Fruit fly (Drosophila melanogaster): ENCODE measurements around the gene Sems.
A peak's percentile ranks its signal among the peaks of the same experiment; 100 is the strongest.

DNA sequence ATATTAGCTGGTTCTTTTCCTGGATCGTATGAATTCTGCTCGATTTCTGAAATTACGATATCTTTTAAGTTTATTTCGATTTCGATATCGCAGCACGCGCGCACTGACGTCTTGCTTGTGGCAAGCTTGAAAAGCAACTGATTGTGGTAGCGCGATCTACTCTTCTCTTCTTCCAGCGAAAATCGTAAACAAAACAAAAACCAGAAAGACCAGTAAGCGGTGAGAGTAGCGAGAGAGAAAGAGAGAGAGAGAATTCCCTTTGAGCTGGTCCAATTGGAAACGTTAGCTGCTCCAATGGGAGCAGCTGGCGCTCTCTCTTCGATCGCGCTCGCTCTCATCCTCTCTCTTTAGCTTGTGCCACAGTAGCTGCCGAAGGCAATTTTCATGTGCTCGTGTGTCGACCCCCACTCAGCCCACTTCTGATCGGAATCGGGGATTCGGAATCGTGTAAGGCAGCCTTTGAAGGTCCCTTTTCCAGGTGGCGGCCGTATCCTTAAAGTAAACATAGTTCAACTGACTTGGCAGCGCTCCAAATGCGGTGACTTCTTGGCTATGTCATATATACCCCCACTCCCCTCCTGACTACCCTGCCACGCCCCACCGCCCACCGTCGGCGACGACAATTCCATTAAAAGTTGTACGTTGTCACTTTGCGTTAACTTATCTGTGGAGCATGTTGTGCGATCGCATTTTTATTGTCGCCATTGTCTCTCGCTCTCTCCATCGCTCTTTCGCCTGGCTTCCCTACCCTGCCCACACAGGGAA is 7.0 kb downstream of the Sems start, which contains the start of gene fng:
- TF ChIP-seq lola (GFP tag; optimal IDR thresholded peaks at IDR 0.05): no peak
- TF ChIP-seq Abd-B (GFP tag; optimal IDR thresholded peaks at IDR 0.05): no peak
- TF ChIP-seq jim (GFP tag; optimal IDR thresholded peaks at IDR 0.05): no peak
- no peak for TF ChIP-seq br (GFP tag; optimal IDR thresholded peaks at IDR 0.05)
- no peak for TF ChIP-seq pan (optimal IDR thresholded peaks at IDR 0.05)
- TF ChIP-seq psq (GFP tag; optimal IDR thresholded peaks at IDR 0.05): peak; percentile 73
- no peak for TF ChIP-seq Mio (GFP tag; optimal IDR thresholded peaks at IDR 0.05)
- TF ChIP-seq HLH106 (tag; optimal IDR thresholded peaks at IDR 0.05): no peak
- no peak for TF ChIP-seq usp (GFP tag; optimal IDR thresholded peaks at IDR 0.05)
